Worm (Caenorhabditis elegans) whole organism, mixed stage, embryonic: ENCODE results near the gene pus-1.

Experiments
- nhr-76 ChIP-seq: sonication (generic microtip); optimal IDR thresholded peaks from 2 replicates; lab custom pipeline; 2017; ENCODE audit warnings: missing biosample characterization, missing genetic modification characterization
- unc-39 ChIP-seq: fragments of 150-350 bp; optimal IDR thresholded peaks from 2 replicates; lab custom pipeline; 2014; ENCODE audit warnings: missing biosample characterization, missing genetic modification characterization
- unc-62 ChIP-seq: fragments of 150-350 bp; optimal IDR thresholded peaks from 2 replicates; lab custom pipeline; 2014; ENCODE audit warnings: missing biosample characterization, missing genetic modification reagents, missing genetic modification characterization

DNA sequence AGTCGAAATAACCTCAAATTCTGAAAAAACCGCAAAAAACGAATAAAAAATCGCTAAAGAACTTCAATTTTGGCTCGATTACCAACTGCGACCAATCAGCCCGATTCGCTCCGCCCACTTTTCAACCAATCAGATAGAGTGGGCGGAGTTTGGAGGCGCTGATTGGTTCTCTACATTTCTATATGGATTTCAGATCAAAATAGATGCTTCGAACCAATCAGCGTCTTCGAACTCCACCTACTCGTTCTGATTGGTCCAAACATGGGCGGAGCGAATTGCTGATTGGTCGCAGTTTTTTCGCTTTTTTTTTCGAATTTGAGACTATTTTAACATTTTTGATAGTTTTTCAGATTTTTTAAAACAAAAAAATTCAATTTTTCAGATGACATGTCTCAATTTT, 13.4 kb upstream of the pus-1 start:
- TF ChIP-seq nhr-76, result no peak
- TF ChIP-seq unc-39 (tag; lab: Kevin White, UChicago), result no peak
- no peak for TF ChIP-seq unc-62 (GFP tag; lab: Kevin White, UChicago)
